Fruit fly (Drosophila melanogaster) whole organism: ENCODE results near the gene Dnali1.

ENCODE experiments used
- CG8478 ChIP-seq: fragments of >200 bp; optimal IDR thresholded peaks from 2 replicates; lab custom pipeline; 2018; ENCODE audit warnings: inconsistent platforms
- Dll ChIP-seq: fragments of >200 bp; optimal IDR thresholded peaks from 2 replicates; lab custom pipeline; 2017
- usp ChIP-seq: fragments of >200 bp; optimal IDR thresholded peaks from 2 replicates; lab custom pipeline; 2017; ENCODE audit warnings: missing biosample characterization, missing genetic modification characterization, mixed read lengths

DNA sequence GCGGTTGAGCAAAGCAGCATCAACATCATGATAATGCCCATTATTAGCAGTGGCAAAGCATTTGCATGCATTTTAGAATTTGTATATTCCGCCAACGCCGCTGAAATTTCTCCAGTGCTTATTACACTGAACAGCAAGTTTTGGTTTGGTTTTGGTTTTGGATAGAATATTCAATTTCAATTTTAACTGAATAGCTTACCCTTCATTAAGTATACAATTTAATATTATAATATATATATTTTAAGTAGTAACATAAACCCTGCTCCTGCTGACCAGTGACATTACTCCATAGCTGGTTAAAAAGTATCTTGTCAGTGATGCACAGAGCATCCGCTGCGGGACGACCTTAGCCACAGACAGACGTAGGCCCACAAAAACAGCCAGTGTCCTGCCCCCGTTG is 45.7 kb downstream of the Dnali1 start:
- TF ChIP-seq usp (GFP tag; lab: Kevin White, UChicago) (no peak), CG8478 (lab: Kevin White, UChicago) (no peak), Dll (lab: Kevin White, UChicago) (no peak)
